Worm (Caenorhabditis elegans): ENCODE results near the gene ceh-43.

DNA sequence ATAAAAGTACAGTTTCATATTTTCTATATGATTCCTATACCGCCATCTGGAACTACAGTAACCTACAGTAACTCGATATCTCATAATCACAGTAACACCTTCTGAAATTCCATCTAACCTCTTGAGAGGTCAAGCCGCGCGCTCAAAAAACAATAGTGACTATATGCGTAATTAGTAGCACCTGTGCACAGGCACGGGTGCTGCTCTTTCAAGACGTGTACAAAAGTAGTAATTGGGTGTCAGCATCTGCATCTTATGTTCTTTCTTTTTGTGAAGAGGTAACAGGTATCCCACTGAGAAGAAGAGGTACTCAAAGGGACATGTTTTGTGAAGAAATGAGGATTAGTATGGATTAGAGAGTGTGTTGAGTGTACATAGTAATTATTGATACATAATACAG lies 11.6 kb upstream of the ceh-43 start:
- TF ChIP-seq flt-1 (GFP tag; IDR thresholded peaks at IDR 0.05) (no peak), tab-1 (GFP tag; IDR thresholded peaks at IDR 0.05) (no peak), cog-1 (tag; optimal IDR thresholded peaks at IDR 0.05) (no peak), ztf-23 (GFP tag; IDR thresholded peaks at IDR 0.05) (no peak)
